Worm (Caenorhabditis elegans) whole organism, L1 larva: ENCODE measurements around the gene sucl-2.

Source experiments
- ceh-90 ChIP-seq: sonication (generic microtip); optimal IDR thresholded peaks from 2 replicates; lab custom pipeline; 2016; ENCODE audit warnings: missing genetic modification characterization, missing compliant biosample characterization
- efl-1 ChIP-seq, 4 experiments: fragments of 150-350 bp; optimal IDR thresholded peaks in 3 of 4; peaks in 1 of 4; 1 replicate in 1 of 4; 2 replicates in 3 of 4; lab custom pipeline; 2014; ENCODE audit warnings: missing biosample characterization in 2 of 4, missing genetic modification characterization in 2 of 4, missing genetic modification reagents in 2 of 4
- nhr-20 ChIP-seq: sonication (generic microtip); optimal IDR thresholded peaks from 2 replicates; lab custom pipeline; 2016; ENCODE audit warnings: mild to moderate bottlenecking, missing genetic modification characterization, missing compliant biosample characterization
- nhr-76 ChIP-seq: sonication (generic microtip); optimal IDR thresholded peaks from 2 replicates; lab custom pipeline; 2017; ENCODE audit warnings: missing biosample characterization, missing genetic modification characterization
- nhr-85 ChIP-seq: sonication (generic microtip); peaks from one replicate; lab custom pipeline; 2016; ENCODE audit warnings: missing genetic modification characterization, inconsistent platforms, missing compliant biosample characterization
- nhr-90 ChIP-seq: sonication (generic microtip); optimal IDR thresholded peaks from 2 replicates; lab custom pipeline; 2016; ENCODE audit warnings: mild to moderate bottlenecking, missing genetic modification characterization, missing compliant biosample characterization; ENCODE audit not compliant: poor library complexity

sucl-2 gene

ce11 chrIII:852296-852695, 48.9 kb downstream of the sucl-2 start, which contains the start of gene moma-1:
moma-1 (minus strand) TSS chrIII:852396.
- TF ChIP-seq nhr-85 (tag; lab: Kevin White, UChicago) (peak; percentile 44), ceh-90 (tag; lab: Kevin White, UChicago) (no peak), nhr-90 (peak; percentile 18), efl-1 (optimal IDR thresholded peaks at IDR 0.05; lab: Kevin White, UChicago) (no peak), efl-1 (GFP tag; optimal IDR thresholded peaks at IDR 0.05 in 1 of 2; lab: Kevin White, UChicago) (no peak), nhr-20 (tag; lab: Kevin White, UChicago) (no peak), nhr-76 (tag; lab: Kevin White, UChicago) (no peak)
